Fruit fly (Drosophila melanogaster): ENCODE results near the gene lmgA.

The lmgA gene

dm6 chr2L:8485562-8485961 lies 42.9 kb downstream of the lmgA start (continued):
- 0 out of 4 replicates have a peak, but pooled peaks have one; percentile 26 for TF ChIP-seq Dll (GFP tag; IDR thresholded peaks at IDR 0.05; ENCODE audit: partially characterized antibody)
- peak; percentile 89 for TF ChIP-seq CG42726 (GFP tag; IDR thresholded peaks at IDR 0.05; ENCODE audit: partially characterized antibody)
- TF ChIP-seq tna (GFP tag; IDR thresholded peaks at IDR 0.05; ENCODE audit: partially characterized antibody) = peak; percentile 67; the same call in 1 of the 2 replicates
- no peak for TF ChIP-seq CG1647 (GFP tag; optimal IDR thresholded peaks at IDR 0.05)
- TF ChIP-seq crc (GFP tag; optimal IDR thresholded peaks at IDR 0.05) = no peak
- no peak for TF ChIP-seq klu (GFP tag; IDR thresholded peaks at IDR 0.05)
- peak; percentile 62 for TF ChIP-seq HLH4C (GFP tag; IDR thresholded peaks at IDR 0.05; ENCODE audit: partially characterized antibody)
- peak; percentile 76 for TF ChIP-seq Opbp (GFP tag; IDR thresholded peaks at IDR 0.05; ENCODE audit: partially characterized antibody)
- peak; percentile 24; the same call in 1 of the 3 replicates for TF ChIP-seq ci (GFP tag; IDR thresholded peaks at IDR 0.05)
- TF ChIP-seq nerfin-2 (GFP tag; IDR thresholded peaks at IDR 0.05; ENCODE audit: partially characterized antibody) = peak; percentile 79
- TF ChIP-seq mld (GFP tag; IDR thresholded peaks at IDR 0.05; ENCODE audit: partially characterized antibody) = peak; percentile 67; the same call in 2 of the 3 replicates
- TF ChIP-seq Fer1 (GFP tag; optimal IDR thresholded peaks at IDR 0.05) = peak; percentile 30
- TF ChIP-seq ato (GFP tag; IDR thresholded peaks at IDR 0.05; ENCODE audit: partially characterized antibody) = peak; percentile 38; the same call in 1 of the 2 replicates
- TF ChIP-seq chinmo (GFP tag; IDR thresholded peaks at IDR 0.05; ENCODE audit: partially characterized antibody) = peak; percentile 50; the same call in 1 of the 4 replicates
- peak; percentile 29; the same call in 1 of the 3 replicates for TF ChIP-seq zfh1 (GFP tag; IDR thresholded peaks at IDR 0.05)

DNA sequence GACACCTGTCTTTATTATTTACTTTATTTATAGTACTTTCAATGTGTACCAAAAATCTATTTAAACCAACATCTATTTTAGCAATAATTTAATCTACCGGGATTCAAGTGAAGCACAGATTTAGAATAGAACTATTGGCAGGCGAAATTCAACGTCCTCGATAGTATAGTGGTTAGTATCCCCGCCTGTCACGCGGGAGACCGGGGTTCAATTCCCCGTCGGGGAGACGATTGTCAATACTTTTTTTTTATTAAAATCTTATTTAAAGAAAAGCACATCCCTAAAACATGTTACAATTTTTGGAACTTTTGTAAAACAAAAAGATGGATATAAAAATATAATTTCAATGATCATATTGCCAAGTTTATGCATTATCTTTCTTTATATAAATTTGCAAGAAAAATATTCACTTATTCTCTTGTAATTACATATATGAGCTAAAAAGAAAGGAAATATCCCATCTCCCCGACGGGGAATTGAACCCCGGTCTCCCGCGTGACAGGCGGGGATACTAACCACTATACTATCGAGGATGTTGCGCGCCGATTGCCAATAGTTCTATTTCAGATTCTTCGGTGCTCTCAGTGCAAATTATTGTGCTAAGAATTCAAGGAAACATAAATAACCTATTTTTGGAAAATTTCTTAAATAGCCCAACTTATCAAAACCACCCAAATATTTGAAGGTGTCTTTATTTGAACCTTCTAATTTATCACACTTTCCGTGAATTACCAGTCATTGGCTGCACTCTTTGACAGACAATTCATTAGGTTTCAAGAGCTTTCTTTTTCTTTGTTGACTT lies 46.6 kb downstream of the lmgA start, which contains the start of gene CG43796:
CG43796 (plus strand) TSS at position 752 of the 802 bp plus-strand sequence.
- no peak for TF ChIP-seq Oli (tag; optimal IDR thresholded peaks at IDR 0.05)
- TF ChIP-seq Bgb (GFP tag; IDR thresholded peaks at IDR 0.05; ENCODE audit: partially characterized antibody) = peak; percentile 68
- TF ChIP-seq slou (GFP tag; optimal IDR thresholded peaks at IDR 0.05) = no peak
- peak; percentile 13; the same call in 1 of the 2 replicates for TF ChIP-seq CG13287 (GFP tag; IDR thresholded peaks at IDR 0.05; ENCODE audit: partially characterized antibody)
- no peak for TF ChIP-seq CG31224 (GFP tag; IDR thresholded peaks at IDR 0.05)
- no peak for TF ChIP-seq Max (GFP tag; optimal IDR thresholded peaks at IDR 0.05)
- TF ChIP-seq sna (GFP tag; IDR thresholded peaks at IDR 0.05; ENCODE audit: partially characterized antibody) = 0 out of 2 replicates have a peak, but pooled peaks have one; percentile 18
- no peak for TF ChIP-seq tup (GFP tag; optimal IDR thresholded peaks at IDR 0.05)
- TF ChIP-seq CG2120 (GFP tag; optimal IDR thresholded peaks at IDR 0.05) = no peak
- peak; percentile 87 for TF ChIP-seq CG6791 (GFP tag; IDR thresholded peaks at IDR 0.05; ENCODE audit: partially characterized antibody)
- no peak for TF ChIP-seq CG12236 (GFP tag; optimal IDR thresholded peaks at IDR 0.05)
- TF ChIP-seq sr (GFP tag; IDR thresholded peaks at IDR 0.05) = no peak
- peak; percentile 60 for TF ChIP-seq CG14860 (GFP tag; IDR thresholded peaks at IDR 0.05; ENCODE audit: partially characterized antibody)
- no peak for TF ChIP-seq Mes4 (GFP tag; optimal IDR thresholded peaks at IDR 0.05)
- TF ChIP-seq Ssrp (tag; optimal IDR thresholded peaks at IDR 0.05) = no peak
- TF ChIP-seq B-H2 (GFP tag; optimal IDR thresholded peaks at IDR 0.05) = no peak
- no peak for TF ChIP-seq sisA (GFP tag; IDR thresholded peaks at IDR 0.05)
- TF ChIP-seq CG3838 (GFP tag; optimal IDR thresholded peaks at IDR 0.05) = no peak
- no peak for TF ChIP-seq caup (GFP tag; optimal IDR thresholded peaks at IDR 0.05; ENCODE audit: severe bottlenecking)
- peak; percentile 0 for TF ChIP-seq sd (tag; optimal IDR thresholded peaks at IDR 0.05)
- peak; percentile 83 for TF ChIP-seq CG16813 (GFP tag; IDR thresholded peaks at IDR 0.05; ENCODE audit: partially characterized antibody)
- no peak for TF ChIP-seq CG13624 (GFP tag; optimal IDR thresholded peaks at IDR 0.05)
- TF ChIP-seq knrl (GFP tag; IDR thresholded peaks at IDR 0.05; ENCODE audit: partially characterized antibody) = peak; percentile 51; the same call in 1 of the 3 replicates
- no peak for TF ChIP-seq Hr39 (optimal IDR thresholded peaks at IDR 0.05)
- TF ChIP-seq inv (GFP tag; IDR thresholded peaks at IDR 0.05; ENCODE audit: partially characterized antibody) = peak; percentile 43; the same call in 1 of the 2 replicates
- TF ChIP-seq Opbp (GFP tag; IDR thresholded peaks at IDR 0.05; ENCODE audit: partially characterized antibody) = peak; percentile 73; the same call in 2 of the 3 replicates
- TF ChIP-seq Dll (GFP tag; IDR thresholded peaks at IDR 0.05; ENCODE audit: partially characterized antibody) = peak; percentile 62; the same call in 2 of the 4 replicates
- TF ChIP-seq CG42726 (GFP tag; IDR thresholded peaks at IDR 0.05; ENCODE audit: partially characterized antibody) = peak; percentile 41
- no peak for TF ChIP-seq CG10267 (tag; optimal IDR thresholded peaks at IDR 0.05)
- no peak for TF ChIP-seq CG4617 (GFP tag; optimal IDR thresholded peaks at IDR 0.05; ENCODE audit: borderline replicate concordance)
- no peak for TF ChIP-seq fu2 (GFP tag; optimal IDR thresholded peaks at IDR 0.05)
- TF ChIP-seq dpn (GFP tag; optimal IDR thresholded peaks at IDR 0.05) = no peak
- TF ChIP-seq HLH4C (GFP tag; IDR thresholded peaks at IDR 0.05; ENCODE audit: partially characterized antibody) = peak; percentile 68
